Fruit fly (Drosophila melanogaster) whole organism, embryonic: ENCODE data around the gene Mgat4b.
A peak's percentile ranks its signal among the peaks of the same experiment; 100 is the strongest.

Experiments used
- ATbp ChIP-seq: fragments of 200-800 bp; sonication (Bioruptor generic); optimal IDR thresholded peaks from 2 replicates; lab custom pipeline; 2017; ENCODE audit warnings: missing biosample characterization, mild to moderate bottlenecking, missing genetic modification characterization, missing genetic modification reagents
- Blimp-1 ChIP-seq: fragments of 200-800 bp; sonication (Bioruptor generic); optimal IDR thresholded peaks from 3 replicates; lab custom pipeline; 2018; ENCODE audit warnings: missing biosample characterization, missing genetic modification characterization, mild to moderate bottlenecking, moderate library complexity, missing genetic modification reagents
- CG10267 ChIP-seq: fragments of 200-800 bp; sonication (Bioruptor generic); optimal IDR thresholded peaks from 2 replicates; lab custom pipeline; 2018; ENCODE audit warnings: missing biosample characterization, mild to moderate bottlenecking, missing genetic modification characterization, moderate library complexity
- CG11247 ChIP-seq: fragments of 200-800 bp; sonication (Bioruptor generic); IDR thresholded peaks from 2 replicates; pipeline ENCODE4 v1.3.6; 2022; ENCODE audit warnings: missing biosample characterization, missing genetic modification characterization
- CG11695 ChIP-seq: fragments of 200-800 bp; sonication (Bioruptor generic); IDR thresholded peaks from 3 replicates; pipeline ENCODE4 v1.3.6; 2022; ENCODE audit warnings: missing biosample characterization, missing genetic modification characterization
- CG13775 ChIP-seq: fragments of 200-800 bp; sonication (Bioruptor generic); optimal IDR thresholded peaks from 3 replicates; lab custom pipeline; 2017; ENCODE audit warnings: missing biosample characterization, mild to moderate bottlenecking, missing genetic modification characterization
- CG13894 ChIP-seq: fragments of 200-800 bp; sonication (Bioruptor generic); optimal IDR thresholded peaks from 3 replicates; lab custom pipeline; 2018; ENCODE audit warnings: missing biosample characterization, mild to moderate bottlenecking, missing genetic modification characterization, moderate library complexity
- CG14710 ChIP-seq: fragments of 200-800 bp; sonication (Bioruptor generic); optimal IDR thresholded peaks from 3 replicates; lab custom pipeline; 2019; ENCODE audit warnings: missing biosample characterization, mild to moderate bottlenecking, missing genetic modification characterization, moderate library complexity
- CG14965 ChIP-seq: fragments of 200-800 bp; sonication (Bioruptor generic); optimal IDR thresholded peaks from 2 replicates; lab custom pipeline; 2016; ENCODE audit warnings: missing biosample characterization, missing genetic modification characterization, borderline replicate concordance
- CG15601 ChIP-seq: fragments of 200-800 bp; sonication (Bioruptor generic); optimal IDR thresholded peaks from 3 replicates; lab custom pipeline; 2019; ENCODE audit warnings: missing biosample characterization, mild to moderate bottlenecking, missing genetic modification characterization, moderate library complexity
- CG17359 ChIP-seq: fragments of 200-800 bp; sonication (Bioruptor generic); optimal IDR thresholded peaks from 3 replicates; lab custom pipeline; 2018; ENCODE audit warnings: missing biosample characterization, mild to moderate bottlenecking, missing genetic modification characterization, moderate library complexity
- CG1832 ChIP-seq: fragments of 200-800 bp; sonication (Bioruptor generic); optimal IDR thresholded peaks from 2 replicates; lab custom pipeline; 2017; ENCODE audit warnings: missing biosample characterization, mild to moderate bottlenecking, missing genetic modification characterization, inconsistent platforms
- CG32532 ChIP-seq: fragments of 200-800 bp; sonication (Bioruptor generic); IDR thresholded peaks from 2 replicates; pipeline ENCODE4 v1.3.6; 2022; ENCODE audit warnings: missing biosample characterization, missing genetic modification characterization
- CG4282 ChIP-seq: fragments of 200-800 bp; sonication (Bioruptor generic); optimal IDR thresholded peaks from 2 replicates; lab custom pipeline; 2016; ENCODE audit warnings: missing biosample characterization, missing genetic modification characterization
- CG5953 ChIP-seq: fragments of 200-800 bp; sonication (Bioruptor generic); IDR thresholded peaks from 2 replicates; pipeline ENCODE4 v1.3.6; 2022; ENCODE audit warnings: missing biosample characterization, missing genetic modification characterization
- CG6765 ChIP-seq: fragments of 200-800 bp; sonication (Bioruptor generic); optimal IDR thresholded peaks from 3 replicates; lab custom pipeline; 2017; ENCODE audit warnings: missing biosample characterization, mild to moderate bottlenecking, missing genetic modification characterization
- CG6791 ChIP-seq: fragments of 200-800 bp; sonication (Bioruptor generic); IDR thresholded peaks from 3 replicates; pipeline ENCODE4 v1.3.6; 2022; ENCODE audit warnings: missing biosample characterization, missing genetic modification characterization; ENCODE audit not compliant: partially characterized antibody
- CG7271 ChIP-seq: fragments of 200-800 bp; sonication (Bioruptor generic); optimal IDR thresholded peaks from 2 replicates; lab custom pipeline; 2018; ENCODE audit warnings: missing biosample characterization, mild to moderate bottlenecking, missing genetic modification characterization, moderate library complexity
- CHES-1-like ChIP-seq: fragments of 200-800 bp; sonication (Bioruptor generic); optimal IDR thresholded peaks from 2 replicates; lab custom pipeline; 2016; ENCODE audit warnings: missing biosample characterization, missing genetic modification characterization
- H15 ChIP-seq: fragments of 200-800 bp; sonication (Bioruptor generic); IDR thresholded peaks from 3 replicates; pipeline ENCODE4 v1.3.6; 2022; ENCODE audit warnings: missing biosample characterization, missing genetic modification characterization
- HHEX ChIP-seq: fragments of 200-800 bp; sonication (Bioruptor generic); optimal IDR thresholded peaks from 3 replicates; lab custom pipeline; 2017; ENCODE audit warnings: missing biosample characterization, mild to moderate bottlenecking, missing genetic modification characterization, missing genetic modification reagents
- Hmr ChIP-seq: fragments of 200-800 bp; sonication (Bioruptor generic); optimal IDR thresholded peaks from 3 replicates; lab custom pipeline; 2017; ENCODE audit warnings: mild to moderate bottlenecking, missing biosample characterization, missing genetic modification reagents, missing genetic modification characterization
- Max ChIP-seq: fragments of 200-800 bp; sonication (Bioruptor generic); optimal IDR thresholded peaks from 2 replicates; lab custom pipeline; 2016; ENCODE audit warnings: missing biosample characterization, mild to moderate bottlenecking, missing genetic modification characterization
- Med ChIP-seq: fragments of 200-800 bp; sonication (Bioruptor generic); peaks from one replicate; lab custom pipeline; 2016; ENCODE audit warnings: missing biosample characterization, missing genetic modification characterization, mild to moderate bottlenecking, inconsistent platforms, moderate library complexity
- Myb ChIP-seq: fragments of 200-800 bp; sonication (Bioruptor generic); optimal IDR thresholded peaks from 2 replicates; lab custom pipeline; 2016; ENCODE audit warnings: missing biosample characterization, missing genetic modification characterization
- Neu2 ChIP-seq: fragments of 200-800 bp; sonication (Bioruptor generic); optimal IDR thresholded peaks from 3 replicates; lab custom pipeline; 2016; ENCODE audit warnings: missing biosample characterization, missing genetic modification characterization, borderline replicate concordance
- Opbp ChIP-seq: fragments of 200-800 bp; sonication (Bioruptor generic); IDR thresholded peaks from 3 replicates; pipeline ENCODE4 v1.3.6; 2022; ENCODE audit warnings: missing biosample characterization, missing genetic modification characterization; ENCODE audit not compliant: partially characterized antibody
- Sin3A ChIP-seq: fragments of >200 bp; optimal IDR thresholded peaks from 2 replicates; lab custom pipeline; 2018
- Tbp ChIP-seq: fragments of >200 bp; optimal IDR thresholded peaks from 2 replicates; lab custom pipeline; 2018; ENCODE audit warnings: missing biosample characterization, missing genetic modification characterization
- cas ChIP-seq: fragments of 200-800 bp; sonication (Bioruptor generic); IDR thresholded peaks from 2 replicates; pipeline ENCODE4 v1.3.6; 2022; ENCODE audit warnings: missing biosample characterization, missing genetic modification characterization
- cato ChIP-seq: fragments of 200-800 bp; sonication (Bioruptor generic); optimal IDR thresholded peaks from 2 replicates; lab custom pipeline; 2016; ENCODE audit warnings: missing biosample characterization, missing genetic modification characterization, borderline replicate concordance
- croc ChIP-seq: fragments of 200-800 bp; sonication (Bioruptor generic); conservative IDR thresholded peaks from 3 replicates; pipeline ENCODE4 v1.3.6; 2022; ENCODE audit warnings: missing biosample characterization, missing genetic modification characterization
- cwo ChIP-seq: fragments of 200-800 bp; sonication (Bioruptor generic); optimal IDR thresholded peaks from 3 replicates; lab custom pipeline; 2017; ENCODE audit warnings: missing biosample characterization, missing genetic modification characterization, mild to moderate bottlenecking, moderate library complexity, missing genetic modification reagents
- kay ChIP-seq: fragments of 200-800 bp; sonication (Bioruptor generic); optimal IDR thresholded peaks from 2 replicates; lab custom pipeline; 2016; ENCODE audit warnings: missing biosample characterization, missing genetic modification characterization
- ken ChIP-seq: fragments of 200-800 bp; sonication (Bioruptor generic); IDR thresholded peaks from 3 replicates; pipeline ENCODE4 v1.3.6; 2022; ENCODE audit warnings: missing biosample characterization, missing genetic modification characterization
- lmd ChIP-seq: fragments of 200-800 bp; sonication (Bioruptor generic); IDR thresholded peaks from 2 replicates; pipeline ENCODE4 v1.3.6; 2022; ENCODE audit warnings: missing biosample characterization, missing genetic modification characterization
- mirr ChIP-seq: fragments of 200-800 bp; sonication (Bioruptor generic); optimal IDR thresholded peaks from 3 replicates; lab custom pipeline; 2018; ENCODE audit warnings: missing biosample characterization, mild to moderate bottlenecking, missing genetic modification characterization
- salm ChIP-seq: fragments of 200-800 bp; sonication (Bioruptor generic); optimal IDR thresholded peaks from 2 replicates; lab custom pipeline; 2018; ENCODE audit warnings: missing biosample characterization, mild to moderate bottlenecking, missing genetic modification characterization
- schlank ChIP-seq: fragments of 200-800 bp; sonication (Bioruptor generic); optimal IDR thresholded peaks from 2 replicates; lab custom pipeline; 2018; ENCODE audit warnings: missing biosample characterization, mild to moderate bottlenecking, missing genetic modification characterization
- sens ChIP-seq: fragments of 200-800 bp; sonication (Bioruptor generic); peaks from one replicate; lab custom pipeline; 2016; ENCODE audit warnings: missing biosample characterization, missing genetic modification characterization
- slbo ChIP-seq: fragments of 200-800 bp; sonication (Bioruptor generic); IDR thresholded peaks from 2 replicates; pipeline ENCODE4 v1.3.6; 2022; ENCODE audit warnings: missing biosample characterization, missing genetic modification characterization
- slp2 ChIP-seq: fragments of 200-800 bp; sonication (Bioruptor generic); optimal IDR thresholded peaks from 2 replicates; lab custom pipeline; 2016; ENCODE audit warnings: missing biosample characterization, missing genetic modification characterization
- tap ChIP-seq: fragments of 200-800 bp; optimal IDR thresholded peaks from 3 replicates; lab custom pipeline; 2019; ENCODE audit warnings: missing biosample characterization, mild to moderate bottlenecking, missing genetic modification characterization, moderate library complexity
- tll ChIP-seq, 2 experiments: fragments of 200-800 bp in 1 of 2; fragments of >200 bp in 1 of 2; sonication (Bioruptor generic) in 1 of 2; optimal IDR thresholded peaks; 2 replicates each; lab custom pipeline; 2017 to 2019; ENCODE audit warnings: missing biosample characterization in 2 of 2, missing genetic modification characterization in 2 of 2, mild to moderate bottlenecking in 1 of 2, moderate library complexity in 1 of 2
- trh ChIP-seq: fragments of 200-800 bp; sonication (Bioruptor generic); optimal IDR thresholded peaks from 2 replicates; lab custom pipeline; 2016; ENCODE audit warnings: missing biosample characterization, missing genetic modification characterization
- ttk ChIP-seq: fragments of 200-800 bp; sonication (Bioruptor generic); IDR thresholded peaks from 2 replicates; pipeline ENCODE4 v2.1.2; 2022; ENCODE audit warnings: missing biosample characterization, missing genetic modification characterization
- tup ChIP-seq: fragments of 200-800 bp; sonication (Bioruptor generic); optimal IDR thresholded peaks from 2 replicates; lab custom pipeline; 2016; ENCODE audit warnings: missing biosample characterization, mild to moderate bottlenecking, missing genetic modification characterization, moderate library complexity
- vnd ChIP-seq: fragments of 200-800 bp; sonication (Bioruptor generic); IDR thresholded peaks from 3 replicates; pipeline ENCODE4 v1.3.6; 2022; ENCODE audit warnings: missing biosample characterization, missing genetic modification characterization; ENCODE audit not compliant: partially characterized antibody

Gene Mgat4b

DNA sequence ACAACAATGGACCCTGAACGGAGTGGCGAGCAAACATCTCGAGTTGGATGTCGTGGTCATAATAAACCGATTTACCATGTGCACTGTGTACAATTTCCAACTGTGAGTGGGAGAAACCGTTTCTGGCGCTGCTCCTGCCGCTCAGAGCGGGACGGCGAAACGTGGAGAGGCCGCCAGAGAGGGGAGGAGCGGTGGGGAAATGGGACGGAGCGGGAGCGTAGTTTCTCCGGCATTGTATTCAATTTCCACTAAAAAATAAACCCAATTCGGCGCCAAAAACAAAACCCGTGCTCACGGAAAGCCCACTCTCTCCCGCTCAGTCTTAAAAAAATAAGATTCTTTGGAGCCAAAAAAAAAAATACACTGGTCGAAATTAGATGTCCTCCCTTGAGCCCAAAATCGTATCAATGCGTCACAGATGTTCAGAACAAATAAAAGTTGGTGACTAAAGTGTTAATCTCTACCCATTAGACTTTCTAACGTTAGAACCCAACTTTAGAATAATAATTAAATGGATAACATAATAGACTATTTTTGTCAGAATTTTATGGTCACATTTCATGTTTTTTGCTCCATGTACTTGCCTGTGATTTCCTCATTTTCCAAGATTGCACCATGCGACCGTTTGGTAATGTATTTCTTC lies 9.0 kb downstream of the Mgat4b start (continued):
- TF ChIP-seq Blimp-1 (GFP tag; lab: Kevin White, UChicago) (peak; percentile 75), CG5953 (GFP tag; lab: Robert Waterston, UW) (peak; percentile 38; the same call in 1 of the 2 replicates), HHEX (GFP tag; lab: Kevin White, UChicago) (no peak), cwo (peak; percentile 36), CG14965 (GFP tag; lab: Kevin White, UChicago) (no peak), kay (GFP tag; lab: Kevin White, UChicago) (peak; percentile 59), trh (GFP tag; lab: Kevin White, UChicago) (peak; percentile 14), cas (GFP tag; lab: Robert Waterston, UW) (no peak), CG11695 (GFP tag; lab: Robert Waterston, UW) (peak; percentile 60; the same call in 2 of the 3 replicates), ATbp (GFP tag; lab: Kevin White, UChicago) (peak; percentile 66), Sin3A (lab: Kevin White, UChicago) (no peak), ttk (GFP tag; lab: Robert Waterston, UW) (peak; percentile 44; the same call in 1 of the 2 replicates), CG4282 (peak; percentile 29), vnd (GFP tag; lab: Robert Waterston, UW) (no peak), mirr (GFP tag; lab: Kevin White, UChicago) (no peak), slp2 (peak; percentile 58), Max (GFP tag; lab: Kevin White, UChicago) (peak; percentile 48), Myb (peak; percentile 34), H15 (GFP tag; lab: Robert Waterston, UW) (peak; percentile 14; the same call in 1 of the 3 replicates), CG13775 (GFP tag; lab: Kevin White, UChicago) (peak; percentile 57), CG7271 (tag; lab: Kevin White, UChicago) (peak; percentile 21), CG32532 (GFP tag; lab: Robert Waterston, UW) (peak; percentile 66; the same call in 1 of the 2 replicates), CG15601 (tag; lab: Kevin White, UChicago) (peak; percentile 55), lmd (GFP tag; lab: Robert Waterston, UW) (peak; percentile 64; the same call in 1 of the 2 replicates), CG1832 (no peak), schlank (tag; lab: Kevin White, UChicago) (peak; percentile 33), Med (GFP tag; lab: Kevin White, UChicago) (peak; percentile 94), croc (0 out of 3 replicates have a peak, but pooled peaks have one; percentile 27), Hmr (GFP tag; lab: Kevin White, UChicago) (peak; percentile 72), Tbp (GFP tag; lab: Kevin White, UChicago) (no peak), CG6765 (GFP tag; lab: Kevin White, UChicago) (peak; percentile 62), Opbp (peak; percentile 44; the same call in 1 of the 3 replicates), CG11247 (GFP tag; lab: Robert Waterston, UW) (no peak), sens (GFP tag; lab: Kevin White, UChicago) (peak; percentile 96), tll (GFP tag; optimal IDR thresholded peaks at IDR 0.05; lab: Kevin White, UChicago) (no peak), tap (peak; percentile 9), CG10267 (tag; lab: Kevin White, UChicago) (peak; percentile 50), salm (tag; lab: Kevin White, UChicago) (peak; percentile 25), CG17359 (peak; percentile 81), Neu2 (GFP tag; lab: Kevin White, UChicago) (no peak), CG6791 (GFP tag; lab: Robert Waterston, UW) (0 out of 3 replicates have a peak, but pooled peaks have one; percentile 44), CG13894 (tag; lab: Kevin White, UChicago) (no peak), tup (GFP tag; lab: Kevin White, UChicago) (no peak), CHES-1-like (GFP tag; lab: Kevin White, UChicago) (peak; percentile 36), CG14710 (peak; percentile 47), slbo (GFP tag; lab: Robert Waterston, UW) (peak; percentile 76), ken (GFP tag; lab: Robert Waterston, UW) (no peak; the same call in 2 of the 3 replicates), cato (no peak)
